Fruit fly (Drosophila melanogaster) whole organism, embryonic: ENCODE data around the gene CG2962.
A peak's percentile ranks its signal among the peaks of the same experiment; 100 is the strongest.

Experiments
- ATbp ChIP-seq: fragments of 200-800 bp; sonication (Bioruptor generic); optimal IDR thresholded peaks from 2 replicates; lab custom pipeline; 2017; ENCODE audit warnings: missing biosample characterization, mild to moderate bottlenecking, missing genetic modification characterization, missing genetic modification reagents
- Ada2b ChIP-seq: fragments of 200-800 bp; sonication (Bioruptor generic); IDR thresholded peaks from 2 replicates; pipeline ENCODE4 v1.3.6; 2022; ENCODE audit warnings: missing biosample characterization, missing genetic modification characterization
- Antp ChIP-seq: fragments of 200-800 bp; sonication (Bioruptor generic); optimal IDR thresholded peaks from 3 replicates; lab custom pipeline; 2016; ENCODE audit warnings: missing biosample characterization, missing genetic modification characterization
- Atf6 ChIP-seq: fragments of 200-800 bp; sonication (Bioruptor generic); IDR thresholded peaks from 2 replicates; pipeline ENCODE4 v1.3.6; 2022; ENCODE audit warnings: missing biosample characterization, missing genetic modification characterization
- Bteb2 ChIP-seq: fragments of 200-800 bp; sonication (Bioruptor generic); optimal IDR thresholded peaks from 2 replicates; lab custom pipeline; 2016; ENCODE audit warnings: missing biosample characterization, missing genetic modification characterization
- CG11093 ChIP-seq: fragments of 200-800 bp; sonication (Bioruptor generic); IDR thresholded peaks from 3 replicates; pipeline ENCODE4 v1.3.6; 2022; ENCODE audit warnings: missing biosample characterization, missing genetic modification characterization
- CG11696 ChIP-seq: fragments of 200-800 bp; sonication (Bioruptor generic); IDR thresholded peaks from 2 replicates; pipeline ENCODE4 v1.3.6; 2022; ENCODE audit warnings: missing biosample characterization, missing genetic modification characterization
- CG13424 ChIP-seq: fragments of 200-800 bp; sonication (Bioruptor generic); optimal IDR thresholded peaks from 2 replicates; lab custom pipeline; 2019; ENCODE audit warnings: missing biosample characterization, mild to moderate bottlenecking, missing genetic modification characterization, moderate library complexity
- CG1529 ChIP-seq: fragments of 200-800 bp; sonication (Bioruptor generic); optimal IDR thresholded peaks from 3 replicates; lab custom pipeline; 2018; ENCODE audit warnings: missing biosample characterization, missing genetic modification characterization
- CG15601 ChIP-seq: fragments of 200-800 bp; sonication (Bioruptor generic); optimal IDR thresholded peaks from 3 replicates; lab custom pipeline; 2019; ENCODE audit warnings: missing biosample characterization, mild to moderate bottlenecking, missing genetic modification characterization, moderate library complexity
- CG1602 ChIP-seq: fragments of 200-800 bp; sonication (Bioruptor generic); optimal IDR thresholded peaks from 3 replicates; lab custom pipeline; 2016; ENCODE audit warnings: missing biosample characterization, missing genetic modification characterization
- CG17612 ChIP-seq: fragments of 200-800 bp; sonication (Bioruptor generic); IDR thresholded peaks from 2 replicates; pipeline ENCODE4 v1.3.6; 2022; ENCODE audit warnings: missing biosample characterization, missing genetic modification characterization
- CG2889 ChIP-seq: fragments of 200-800 bp; sonication (Bioruptor generic); IDR thresholded peaks from 3 replicates; pipeline ENCODE4 v1.3.6; 2022; ENCODE audit warnings: missing biosample characterization, missing genetic modification characterization
- CG33557 ChIP-seq: fragments of 200-800 bp; sonication (Bioruptor generic); optimal IDR thresholded peaks from 2 replicates; lab custom pipeline; 2019; ENCODE audit warnings: missing biosample characterization, mild to moderate bottlenecking, missing genetic modification characterization, moderate library complexity
- CG4328 ChIP-seq: fragments of 200-800 bp; sonication (Bioruptor generic); optimal IDR thresholded peaks from 3 replicates; lab custom pipeline; 2017; ENCODE audit warnings: missing biosample characterization, missing genetic modification reagents, missing genetic modification characterization
- CG43689 ChIP-seq: fragments of 200-800 bp; sonication (Bioruptor generic); IDR thresholded peaks from 2 replicates; pipeline ENCODE4 v1.3.6; 2022; ENCODE audit warnings: missing biosample characterization, missing genetic modification characterization
- CG4424 ChIP-seq: fragments of 200-800 bp; sonication (Bioruptor generic); optimal IDR thresholded peaks from 3 replicates; lab custom pipeline; 2016; ENCODE audit warnings: missing biosample characterization, missing genetic modification characterization
- CG5180 ChIP-seq: fragments of 200-800 bp; sonication (Bioruptor generic); optimal IDR thresholded peaks from 3 replicates; lab custom pipeline; 2017; ENCODE audit warnings: missing biosample characterization, missing genetic modification characterization, mild to moderate bottlenecking, moderate library complexity, missing genetic modification reagents
- CG5953 ChIP-seq: fragments of 200-800 bp; sonication (Bioruptor generic); IDR thresholded peaks from 2 replicates; pipeline ENCODE4 v1.3.6; 2022; ENCODE audit warnings: missing biosample characterization, missing genetic modification characterization
- CG6813 ChIP-seq: fragments of 200-800 bp; sonication (Bioruptor generic); optimal IDR thresholded peaks from 2 replicates; lab custom pipeline; 2017; ENCODE audit warnings: missing biosample characterization, missing genetic modification characterization, mild to moderate bottlenecking, moderate library complexity, missing genetic modification reagents
- CG6854 ChIP-seq: fragments of 200-800 bp; sonication (Bioruptor generic); optimal IDR thresholded peaks from 3 replicates; lab custom pipeline; 2017; ENCODE audit warnings: missing biosample characterization, mild to moderate bottlenecking, missing genetic modification characterization
- CG8924 ChIP-seq: fragments of 200-800 bp; optimal IDR thresholded peaks from 3 replicates; lab custom pipeline; 2019; ENCODE audit warnings: missing biosample characterization, mild to moderate bottlenecking, missing genetic modification characterization, moderate library complexity
- CG9437 ChIP-seq: fragments of 200-800 bp; sonication (Bioruptor generic); optimal IDR thresholded peaks from 2 replicates; lab custom pipeline; 2018; ENCODE audit warnings: missing biosample characterization, mild to moderate bottlenecking, missing genetic modification characterization
- CTCF ChIP-seq: fragments of 200-800 bp; sonication (Bioruptor generic); optimal IDR thresholded peaks from 2 replicates; lab custom pipeline; 2017; ENCODE audit warnings: missing biosample characterization, mild to moderate bottlenecking, missing genetic modification characterization, moderate library complexity
- E2f1 ChIP-seq: fragments of 200-800 bp; sonication (Bioruptor generic); IDR thresholded peaks from 2 replicates; pipeline ENCODE4 v1.3.6; 2022; ENCODE audit warnings: missing biosample characterization, missing genetic modification characterization
- Ets65A ChIP-seq: fragments of 200-800 bp; sonication (Bioruptor generic); peaks from one replicate; lab custom pipeline; 2016; ENCODE audit warnings: missing biosample characterization, missing genetic modification characterization
- Lhr ChIP-seq: fragments of 200-800 bp; sonication (Bioruptor generic); optimal IDR thresholded peaks from 3 replicates; lab custom pipeline; 2017; ENCODE audit warnings: mild to moderate bottlenecking, missing biosample characterization, missing genetic modification reagents, missing genetic modification characterization
- MBD-R2 ChIP-seq: fragments of 200-800 bp; sonication (Bioruptor generic); IDR thresholded peaks from 2 replicates; pipeline ENCODE4 v1.3.6; 2022; ENCODE audit warnings: missing biosample characterization, missing genetic modification characterization
- Meics ChIP-seq: fragments of 200-800 bp; sonication (Bioruptor generic); optimal IDR thresholded peaks from 2 replicates; lab custom pipeline; 2017; ENCODE audit warnings: missing biosample characterization, mild to moderate bottlenecking, missing genetic modification characterization
- Myb ChIP-seq: fragments of 200-800 bp; sonication (Bioruptor generic); optimal IDR thresholded peaks from 2 replicates; lab custom pipeline; 2016; ENCODE audit warnings: missing biosample characterization, missing genetic modification characterization
- NC2β ChIP-seq: fragments of 200-800 bp; sonication (Bioruptor generic); optimal IDR thresholded peaks from 2 replicates; lab custom pipeline; 2016; ENCODE audit warnings: missing biosample characterization, missing genetic modification characterization
- NK7.1 ChIP-seq: fragments of 200-800 bp; sonication (Bioruptor generic); optimal IDR thresholded peaks from 3 replicates; lab custom pipeline; 2016; ENCODE audit warnings: missing biosample characterization, missing genetic modification characterization
- az2 ChIP-seq: fragments of 200-800 bp; sonication (Bioruptor generic); optimal IDR thresholded peaks from 3 replicates; lab custom pipeline; 2016; ENCODE audit warnings: missing biosample characterization, missing genetic modification characterization
- ci ChIP-seq: fragments of 200-800 bp; sonication (Bioruptor generic); IDR thresholded peaks from 3 replicates; pipeline ENCODE4 v1.3.6; 2022; ENCODE audit warnings: missing biosample characterization, missing genetic modification characterization
- crc ChIP-seq: fragments of 200-800 bp; sonication (Bioruptor generic); optimal IDR thresholded peaks from 2 replicates; lab custom pipeline; 2016; ENCODE audit warnings: missing biosample characterization, missing genetic modification characterization
- croc ChIP-seq: fragments of 200-800 bp; sonication (Bioruptor generic); conservative IDR thresholded peaks from 3 replicates; pipeline ENCODE4 v1.3.6; 2022; ENCODE audit warnings: missing biosample characterization, missing genetic modification characterization
- dan ChIP-seq: fragments of 200-800 bp; sonication (Bioruptor generic); IDR thresholded peaks from 2 replicates; pipeline ENCODE4 v1.3.6; 2022; ENCODE audit warnings: missing biosample characterization, missing genetic modification characterization
- danr ChIP-seq: fragments of 200-800 bp; sonication (Bioruptor generic); IDR thresholded peaks from 2 replicates; pipeline ENCODE4 v1.3.6; 2022; ENCODE audit warnings: missing biosample characterization, missing genetic modification characterization
- fd3F ChIP-seq: fragments of 200-800 bp; sonication (Bioruptor generic); optimal IDR thresholded peaks from 2 replicates; lab custom pipeline; 2018; ENCODE audit warnings: missing biosample characterization, mild to moderate bottlenecking, missing genetic modification characterization, moderate library complexity
- fu2 ChIP-seq: fragments of 200-800 bp; sonication (Bioruptor generic); optimal IDR thresholded peaks from 2 replicates; lab custom pipeline; 2016; ENCODE audit warnings: missing biosample characterization, missing genetic modification characterization
- knrl ChIP-seq: fragments of 200-800 bp; sonication (Bioruptor generic); IDR thresholded peaks from 3 replicates; pipeline ENCODE4 v1.3.6; 2022; ENCODE audit warnings: missing biosample characterization, missing genetic modification characterization; ENCODE audit not compliant: partially characterized antibody
- lola ChIP-seq, 3 experiments: fragments of >200 bp in 2 of 3; fragments of 200-800 bp in 1 of 3; sonication (Bioruptor generic) in 1 of 3; optimal IDR thresholded peaks; 2 replicates each; lab custom pipeline; 2017 to 2019; ENCODE audit warnings: missing biosample characterization in 3 of 3, missing genetic modification characterization in 3 of 3, mild to moderate bottlenecking in 1 of 3, moderate library complexity in 1 of 3
- prd ChIP-seq, 3 experiments: fragments of >200 bp in 2 of 3; fragments of 200-800 bp in 1 of 3; sonication (Bioruptor generic) in 1 of 3; optimal IDR thresholded peaks in 2 of 3; IDR thresholded peaks in 1 of 3; 2 replicates in 2 of 3; 3 replicates in 1 of 3; pipeline versions ENCODE4 v1.3.6 to Lab custom; 2017 to 2022; ENCODE audit warnings: missing biosample characterization in 1 of 3, missing genetic modification characterization in 1 of 3
- ranshi ChIP-seq: fragments of 200-800 bp; sonication (Bioruptor generic); IDR thresholded peaks from 2 replicates; pipeline ENCODE4 v1.3.6; 2022; ENCODE audit warnings: missing biosample characterization, missing genetic modification characterization
- row ChIP-seq: fragments of 200-800 bp; sonication (Bioruptor generic); IDR thresholded peaks from 3 replicates; pipeline ENCODE4 v1.3.6; 2022; ENCODE audit warnings: missing biosample characterization, missing genetic modification characterization
- schlank ChIP-seq: fragments of 200-800 bp; sonication (Bioruptor generic); optimal IDR thresholded peaks from 2 replicates; lab custom pipeline; 2018; ENCODE audit warnings: missing biosample characterization, mild to moderate bottlenecking, missing genetic modification characterization
- ttk ChIP-seq: fragments of 200-800 bp; sonication (Bioruptor generic); IDR thresholded peaks from 2 replicates; pipeline ENCODE4 v2.1.2; 2022; ENCODE audit warnings: missing biosample characterization, missing genetic modification characterization
- tx ChIP-seq: fragments of 200-800 bp; sonication (Bioruptor generic); optimal IDR thresholded peaks from 2 replicates; lab custom pipeline; 2016; ENCODE audit warnings: missing biosample characterization, missing genetic modification characterization
- wek ChIP-seq: fragments of 200-800 bp; sonication (Bioruptor generic); optimal IDR thresholded peaks from 3 replicates; lab custom pipeline; 2018; ENCODE audit warnings: missing biosample characterization, mild to moderate bottlenecking, missing genetic modification characterization, moderate library complexity
- zen ChIP-seq: fragments of 200-800 bp; sonication (Bioruptor generic); optimal IDR thresholded peaks from 3 replicates; lab custom pipeline; 2018; ENCODE audit warnings: missing biosample characterization, mild to moderate bottlenecking, missing genetic modification characterization, moderate library complexity

The CG2962 gene

dm6 chrX:10232497-10232896 lies 16.1 kb upstream of the CG2962 start (continued):
- TF ChIP-seq knrl (no peak), Myb (GFP tag; lab: Kevin White, UChicago) (peak; percentile 50), CG1602 (peak; percentile 43), fd3F (peak; percentile 78), CG6813 (GFP tag; lab: Kevin White, UChicago) (peak; percentile 35), CG5180 (peak; percentile 60), MBD-R2 (GFP tag; lab: Robert Waterston, UW) (no peak), CG6854 (GFP tag; lab: Kevin White, UChicago) (peak; percentile 64), croc (peak; percentile 38; the same call in 2 of the 3 replicates), CG33557 (GFP tag; lab: Kevin White, UChicago) (no peak), tx (peak; percentile 57), ATbp (GFP tag; lab: Kevin White, UChicago) (peak; percentile 79), NC2β (GFP tag; lab: Kevin White, UChicago) (peak; percentile 26), CG9437 (peak; percentile 67), ranshi (GFP tag; lab: Robert Waterston, UW) (peak; percentile 64), Meics (peak; percentile 78), CG4424 (GFP tag; lab: Kevin White, UChicago) (peak; percentile 69), ci (GFP tag; lab: Robert Waterston, UW) (peak; percentile 55; the same call in 2 of the 3 replicates), dan (GFP tag; lab: Robert Waterston, UW) (no peak), CG15601 (peak; percentile 40), Lhr (GFP tag; lab: Kevin White, UChicago) (peak; percentile 6), CG11696 (no peak), CG4328 (peak; percentile 36), Ets65A (GFP tag; lab: Kevin White, UChicago) (peak; percentile 80), zen (tag; lab: Kevin White, UChicago) (peak; percentile 9), Bteb2 (peak; percentile 70), lola (GFP tag; optimal IDR thresholded peaks at IDR 0.05; lab: Kevin White, UChicago) (no peak), NK7.1 (peak; percentile 4), az2 (GFP tag; lab: Kevin White, UChicago) (peak; percentile 75), CG1529 (GFP tag; lab: Kevin White, UChicago) (peak; percentile 69), prd (optimal IDR thresholded peaks at IDR 0.05; lab: Kevin White, UChicago) (no peak), prd (GFP tag; IDR thresholded peaks at IDR 0.05; lab: Robert Waterston, UW) (peak; percentile 53; the same call in 2 of the 3 replicates), CG43689 (GFP tag; lab: Robert Waterston, UW) (peak; percentile 57), E2f1 (GFP tag; lab: Robert Waterston, UW) (peak; percentile 63; the same call in 1 of the 2 replicates), schlank (tag; lab: Kevin White, UChicago) (peak; percentile 24), CG13424 (peak; percentile 90), wek (GFP tag; lab: Kevin White, UChicago) (peak; percentile 45), CTCF (GFP tag; lab: Kevin White, UChicago) (peak; percentile 36), Ada2b (GFP tag; lab: Robert Waterston, UW) (peak; percentile 34; the same call in 1 of the 2 replicates), ttk (GFP tag; lab: Robert Waterston, UW) (peak; percentile 55; the same call in 1 of the 2 replicates), CG2889 (peak; percentile 52; the same call in 2 of the 3 replicates), row (GFP tag; lab: Robert Waterston, UW) (peak; percentile 66), crc (GFP tag; lab: Kevin White, UChicago) (peak; percentile 33), CG11093 (0 out of 3 replicates have a peak, but pooled peaks have one; percentile 34), CG17612 (GFP tag; lab: Robert Waterston, UW) (0 out of 2 replicates have a peak, but pooled peaks have one; percentile 23), Antp (GFP tag; lab: Kevin White, UChicago) (peak; percentile 36), fu2 (GFP tag; lab: Kevin White, UChicago) (peak; percentile 45), danr (GFP tag; lab: Robert Waterston, UW) (peak; percentile 55; the same call in 1 of the 2 replicates), CG5953 (peak; percentile 70; the same call in 1 of the 2 replicates), Atf6 (peak; percentile 50; the same call in 1 of the 2 replicates), CG8924 (tag; lab: Kevin White, UChicago) (peak; percentile 85)
